Fruit fly (Drosophila melanogaster) whole organism, embryonic: ENCODE data around the gene Jhbp16.

Experiments used
- BEAF-32 ChIP-seq: fragments of 200-800 bp; sonication (Bioruptor generic); optimal IDR thresholded peaks from 3 replicates; lab custom pipeline; 2017; ENCODE audit warnings: missing biosample characterization, missing genetic modification characterization, mild to moderate bottlenecking, moderate library complexity, missing genetic modification reagents
- CG1024 ChIP-seq: fragments of 200-800 bp; sonication (Bioruptor generic); IDR thresholded peaks from 2 replicates; pipeline ENCODE4 v1.3.6; 2022; ENCODE audit warnings: missing biosample characterization, missing genetic modification characterization
- CG10274 ChIP-seq: fragments of 200-800 bp; sonication (Bioruptor generic); optimal IDR thresholded peaks from 3 replicates; lab custom pipeline; 2017; ENCODE audit warnings: missing biosample characterization, mild to moderate bottlenecking, missing genetic modification characterization
- CG10979 ChIP-seq: fragments of 200-800 bp; sonication (Bioruptor generic); optimal IDR thresholded peaks from 2 replicates; lab custom pipeline; 2018; ENCODE audit warnings: missing biosample characterization, mild to moderate bottlenecking, missing genetic modification characterization, moderate library complexity
- CG11696 ChIP-seq: fragments of 200-800 bp; sonication (Bioruptor generic); IDR thresholded peaks from 2 replicates; pipeline ENCODE4 v1.3.6; 2022; ENCODE audit warnings: missing biosample characterization, missing genetic modification characterization
- CG12236 ChIP-seq: fragments of 200-800 bp; sonication (Bioruptor generic); optimal IDR thresholded peaks from 2 replicates; lab custom pipeline; 2016; ENCODE audit warnings: missing biosample characterization, missing genetic modification characterization
- CG1233 ChIP-seq: fragments of 200-800 bp; sonication (Bioruptor generic); optimal IDR thresholded peaks from 4 replicates; lab custom pipeline; 2018; ENCODE audit warnings: missing biosample characterization, mild to moderate bottlenecking, missing genetic modification characterization
- CG15269 ChIP-seq: fragments of 200-800 bp; sonication (Bioruptor generic); optimal IDR thresholded peaks from 2 replicates; lab custom pipeline; 2018; ENCODE audit warnings: missing biosample characterization, mild to moderate bottlenecking, missing genetic modification characterization, moderate library complexity
- CG15514 ChIP-seq: fragments of 200-800 bp; sonication (Bioruptor generic); optimal IDR thresholded peaks from 3 replicates; lab custom pipeline; 2017; ENCODE audit warnings: missing biosample characterization, missing genetic modification characterization, mild to moderate bottlenecking, moderate library complexity, missing genetic modification reagents
- CG17359 ChIP-seq: fragments of 200-800 bp; sonication (Bioruptor generic); optimal IDR thresholded peaks from 3 replicates; lab custom pipeline; 2018; ENCODE audit warnings: missing biosample characterization, mild to moderate bottlenecking, missing genetic modification characterization, moderate library complexity
- CG2116 ChIP-seq: fragments of 200-800 bp; sonication (Bioruptor generic); optimal IDR thresholded peaks from 3 replicates; lab custom pipeline; 2018; ENCODE audit warnings: missing biosample characterization, mild to moderate bottlenecking, missing genetic modification characterization
- CG2199 ChIP-seq: fragments of 200-800 bp; sonication (Bioruptor generic); IDR thresholded peaks from 3 replicates; pipeline ENCODE4 v1.3.6; 2022; ENCODE audit warnings: missing biosample characterization, missing genetic modification characterization
- CG31365 ChIP-seq: fragments of 200-800 bp; sonication (Bioruptor generic); optimal IDR thresholded peaks from 2 replicates; lab custom pipeline; 2018; ENCODE audit warnings: missing biosample characterization, mild to moderate bottlenecking, missing genetic modification characterization
- CG34422 ChIP-seq: fragments of 200-800 bp; sonication (Bioruptor generic); IDR thresholded peaks from 3 replicates; pipeline ENCODE4 v1.3.6; 2022; ENCODE audit warnings: missing biosample characterization, missing genetic modification characterization
- CG4282 ChIP-seq: fragments of 200-800 bp; sonication (Bioruptor generic); optimal IDR thresholded peaks from 2 replicates; lab custom pipeline; 2016; ENCODE audit warnings: missing biosample characterization, missing genetic modification characterization
- CG5245 ChIP-seq: fragments of 200-800 bp; sonication (Bioruptor generic); optimal IDR thresholded peaks from 3 replicates; lab custom pipeline; 2016; ENCODE audit warnings: missing biosample characterization, missing genetic modification characterization
- CG6813 ChIP-seq: fragments of 200-800 bp; sonication (Bioruptor generic); optimal IDR thresholded peaks from 2 replicates; lab custom pipeline; 2017; ENCODE audit warnings: missing biosample characterization, missing genetic modification characterization, mild to moderate bottlenecking, moderate library complexity, missing genetic modification reagents
- CG7556 ChIP-seq: fragments of 200-800 bp; sonication (Bioruptor generic); optimal IDR thresholded peaks from 2 replicates; lab custom pipeline; 2017; ENCODE audit warnings: missing biosample characterization, mild to moderate bottlenecking, missing genetic modification characterization
- CG9215 ChIP-seq: fragments of 200-800 bp; sonication (Bioruptor generic); IDR thresholded peaks from 2 replicates; pipeline ENCODE4 v1.3.6; 2022; ENCODE audit warnings: missing biosample characterization, missing genetic modification characterization
- CG9932 ChIP-seq: fragments of 200-800 bp; sonication (Bioruptor generic); IDR thresholded peaks from 2 replicates; pipeline ENCODE4 v1.3.6; 2022; ENCODE audit warnings: missing biosample characterization, missing genetic modification characterization
- CTCF ChIP-seq: fragments of 200-800 bp; sonication (Bioruptor generic); optimal IDR thresholded peaks from 2 replicates; lab custom pipeline; 2017; ENCODE audit warnings: missing biosample characterization, mild to moderate bottlenecking, missing genetic modification characterization, moderate library complexity
- Deaf1 ChIP-seq: fragments of 200-800 bp; optimal IDR thresholded peaks from 3 replicates; lab custom pipeline; 2019; ENCODE audit warnings: missing biosample characterization, mild to moderate bottlenecking, missing genetic modification characterization, moderate library complexity
- HmgD ChIP-seq: fragments of 200-800 bp; sonication (Bioruptor generic); optimal IDR thresholded peaks from 3 replicates; lab custom pipeline; 2016; ENCODE audit warnings: missing biosample characterization, missing genetic modification characterization
- Hr39 ChIP-seq: fragments of >200 bp; optimal IDR thresholded peaks from 2 replicates; lab custom pipeline; 2017
- Hr78 ChIP-seq, 2 experiments: fragments of 200-800 bp in 1 of 2; fragments of >200 bp in 1 of 2; sonication (Bioruptor generic) in 1 of 2; optimal IDR thresholded peaks; 2 replicates each; lab custom pipeline; 2017 to 2019; ENCODE audit warnings: missing biosample characterization in 2 of 2, missing genetic modification characterization in 2 of 2, mild to moderate bottlenecking in 1 of 2, moderate library complexity in 1 of 2
- MBD-R2 ChIP-seq: fragments of 200-800 bp; sonication (Bioruptor generic); IDR thresholded peaks from 2 replicates; pipeline ENCODE4 v1.3.6; 2022; ENCODE audit warnings: missing biosample characterization, missing genetic modification characterization
- NFAT ChIP-seq: fragments of 200-800 bp; sonication (Bioruptor generic); IDR thresholded peaks from 2 replicates; pipeline ENCODE4 v1.3.6; 2022; ENCODE audit warnings: missing biosample characterization, missing genetic modification characterization
- Trl ChIP-seq, 3 experiments: fragments of >200 bp in 2 of 3; fragments of 200-800 bp in 1 of 3; sonication (Bioruptor generic) in 1 of 3; optimal IDR thresholded peaks; 2 replicates in 1 of 3; 3 replicates in 2 of 3; lab custom pipeline; 2016 to 2017; ENCODE audit warnings: missing biosample characterization in 1 of 3, missing genetic modification characterization in 1 of 3
- ase ChIP-seq: fragments of 200-800 bp; sonication (Bioruptor generic); IDR thresholded peaks from 3 replicates; pipeline ENCODE4 v1.3.6; 2022; ENCODE audit warnings: missing biosample characterization, missing genetic modification characterization
- az2 ChIP-seq: fragments of 200-800 bp; sonication (Bioruptor generic); optimal IDR thresholded peaks from 3 replicates; lab custom pipeline; 2016; ENCODE audit warnings: missing biosample characterization, missing genetic modification characterization
- bbx ChIP-seq: fragments of 200-800 bp; sonication (Bioruptor generic); IDR thresholded peaks from 2 replicates; pipeline ENCODE4 v1.3.6; 2022; ENCODE audit warnings: missing biosample characterization, missing genetic modification characterization; ENCODE audit not compliant: partially characterized antibody
- br ChIP-seq: fragments of >200 bp; optimal IDR thresholded peaks from 2 replicates; lab custom pipeline; 2017
- cas ChIP-seq: fragments of 200-800 bp; sonication (Bioruptor generic); IDR thresholded peaks from 2 replicates; pipeline ENCODE4 v1.3.6; 2022; ENCODE audit warnings: missing biosample characterization, missing genetic modification characterization
- caup ChIP-seq: fragments of 200-800 bp; sonication (Bioruptor generic); optimal IDR thresholded peaks from 3 replicates; lab custom pipeline; 2017; ENCODE audit warnings: missing biosample characterization, mild to moderate bottlenecking, missing genetic modification characterization, moderate library complexity; ENCODE audit not compliant: severe bottlenecking
- crol ChIP-seq: fragments of 200-800 bp; sonication (Bioruptor generic); IDR thresholded peaks from 2 replicates; pipeline ENCODE4 v1.3.6; 2022; ENCODE audit warnings: missing biosample characterization, missing genetic modification characterization
- fd102C ChIP-seq: fragments of 200-800 bp; sonication (Bioruptor generic); optimal IDR thresholded peaks from 2 replicates; lab custom pipeline; 2018; ENCODE audit warnings: missing biosample characterization, mild to moderate bottlenecking, missing genetic modification characterization, moderate library complexity
- insv ChIP-seq, 2 experiments: fragments of 200-800 bp; sonication (Bioruptor generic); optimal IDR thresholded peaks; 3 replicates each; lab custom pipeline; 2016 to 2018; ENCODE audit warnings: missing biosample characterization in 2 of 2, missing genetic modification characterization in 2 of 2
- lola ChIP-seq, 3 experiments: fragments of >200 bp in 2 of 3; fragments of 200-800 bp in 1 of 3; sonication (Bioruptor generic) in 1 of 3; optimal IDR thresholded peaks; 2 replicates each; lab custom pipeline; 2017 to 2019; ENCODE audit warnings: missing biosample characterization in 3 of 3, missing genetic modification characterization in 3 of 3, mild to moderate bottlenecking in 1 of 3, moderate library complexity in 1 of 3
- mld ChIP-seq: fragments of 200-800 bp; sonication (Bioruptor generic); IDR thresholded peaks from 3 replicates; pipeline ENCODE4 v1.3.6; 2022; ENCODE audit warnings: missing biosample characterization, missing genetic modification characterization; ENCODE audit not compliant: partially characterized antibody
- nerfin-2 ChIP-seq: fragments of 200-800 bp; sonication (Bioruptor generic); IDR thresholded peaks from 2 replicates; pipeline ENCODE4 v1.3.6; 2022; ENCODE audit warnings: missing biosample characterization, missing genetic modification characterization; ENCODE audit not compliant: partially characterized antibody
- odd ChIP-seq: fragments of 200-800 bp; sonication (Bioruptor generic); optimal IDR thresholded peaks from 2 replicates; lab custom pipeline; 2017; ENCODE audit warnings: missing biosample characterization, mild to moderate bottlenecking, missing genetic modification characterization
- repo ChIP-seq: fragments of 200-800 bp; sonication (Bioruptor generic); optimal IDR thresholded peaks from 2 replicates; lab custom pipeline; 2016; ENCODE audit warnings: missing biosample characterization, missing genetic modification characterization
- sc ChIP-seq, 3 experiments: fragments of >200 bp in 2 of 3; fragments of 200-800 bp in 1 of 3; sonication (Bioruptor generic) in 1 of 3; optimal IDR thresholded peaks; 2 replicates in 2 of 3; 3 replicates in 1 of 3; lab custom pipeline; 2017; ENCODE audit warnings: mild to moderate bottlenecking in 1 of 3, missing biosample characterization in 1 of 3, missing genetic modification characterization in 1 of 3, missing genetic modification reagents in 1 of 3
- schlank ChIP-seq: fragments of 200-800 bp; sonication (Bioruptor generic); optimal IDR thresholded peaks from 2 replicates; lab custom pipeline; 2018; ENCODE audit warnings: missing biosample characterization, mild to moderate bottlenecking, missing genetic modification characterization
- sqz ChIP-seq: fragments of 200-800 bp; sonication (Bioruptor generic); optimal IDR thresholded peaks from 3 replicates; lab custom pipeline; 2018; ENCODE audit warnings: missing biosample characterization, mild to moderate bottlenecking, missing genetic modification characterization
- trh ChIP-seq: fragments of 200-800 bp; sonication (Bioruptor generic); optimal IDR thresholded peaks from 2 replicates; lab custom pipeline; 2016; ENCODE audit warnings: missing biosample characterization, missing genetic modification characterization
- twi ChIP-seq: fragments of 200-800 bp; optimal IDR thresholded peaks from 2 replicates; lab custom pipeline; 2019; ENCODE audit warnings: missing biosample characterization, mild to moderate bottlenecking, missing genetic modification characterization, moderate library complexity

The Jhbp16 gene

dm6 chr3R:21656492-21657484, 7.4 kb upstream of the Jhbp16 start (continued):
- no peak for TF ChIP-seq mld
- TF ChIP-seq caup (GFP tag; lab: Kevin White, UChicago): peak; percentile 15
- TF ChIP-seq Trl (optimal IDR thresholded peaks at IDR 0.05; lab: Kevin White, UChicago): no peak
- no peak for TF ChIP-seq Trl (GFP tag; optimal IDR thresholded peaks at IDR 0.05; lab: Kevin White, UChicago)
- no peak for TF ChIP-seq Hr39 (lab: Kevin White, UChicago)
- no peak for TF ChIP-seq CG5245 (GFP tag; lab: Kevin White, UChicago)
- TF ChIP-seq sqz (GFP tag; lab: Kevin White, UChicago): peak; percentile 61
- no peak for TF ChIP-seq CG2116 (GFP tag; lab: Kevin White, UChicago)
- peak; percentile 94 for TF ChIP-seq CG11696 (GFP tag; lab: Robert Waterston, UW)
- TF ChIP-seq CG34422 (GFP tag; lab: Robert Waterston, UW): no peak; the same call in 2 of the 3 replicates
- TF ChIP-seq bbx (GFP tag; lab: Robert Waterston, UW): no peak
- TF ChIP-seq CG6813: peak; percentile 46
- peak in 1 of 3 experiments; percentile 15 for TF ChIP-seq lola (GFP tag; optimal IDR thresholded peaks at IDR 0.05; lab: Kevin White, UChicago)
- TF ChIP-seq odd (GFP tag; lab: Kevin White, UChicago): peak; percentile 61
- TF ChIP-seq HmgD (GFP tag; lab: Kevin White, UChicago): no peak
- TF ChIP-seq az2 (GFP tag; lab: Kevin White, UChicago): peak; percentile 61
- TF ChIP-seq br (lab: Kevin White, UChicago): no peak
- TF ChIP-seq CG9932 (GFP tag; lab: Robert Waterston, UW): no peak
- peak; percentile 71 for TF ChIP-seq CG17359 (tag; lab: Kevin White, UChicago)
- TF ChIP-seq cas (GFP tag; lab: Robert Waterston, UW): no peak
- TF ChIP-seq CG12236: no peak
- TF ChIP-seq NFAT (GFP tag; lab: Robert Waterston, UW): no peak
- no peak for TF ChIP-seq CG10274 (GFP tag; lab: Kevin White, UChicago)
- no peak for TF ChIP-seq CG15514
- TF ChIP-seq CG2199 (GFP tag; lab: Robert Waterston, UW): peak; percentile 79
- TF ChIP-seq CG4282 (GFP tag; lab: Kevin White, UChicago): peak; percentile 35
- TF ChIP-seq CG31365 (tag; lab: Kevin White, UChicago): no peak
- no peak for TF ChIP-seq schlank (tag; lab: Kevin White, UChicago)
- peak; percentile 44; the same call in 1 of the 2 replicates for TF ChIP-seq crol (GFP tag; lab: Robert Waterston, UW)
- TF ChIP-seq CG7556: peak; percentile 75
- no peak for TF ChIP-seq trh (GFP tag; lab: Kevin White, UChicago)
- no peak for TF ChIP-seq MBD-R2 (GFP tag; lab: Robert Waterston, UW)
- no peak for TF ChIP-seq CTCF (GFP tag; lab: Kevin White, UChicago)
- TF ChIP-seq Hr78 (GFP tag; optimal IDR thresholded peaks at IDR 0.05; lab: Kevin White, UChicago): peak in 1 of 2 experiments; percentile 85
- TF ChIP-seq CG1233: peak; percentile 25
- no peak for TF ChIP-seq ase (GFP tag; lab: Robert Waterston, UW)
- no peak for TF ChIP-seq nerfin-2
- TF ChIP-seq BEAF-32: no peak
- peak; percentile 44 for TF ChIP-seq CG15269
- no peak for TF ChIP-seq insv (GFP tag; optimal IDR thresholded peaks at IDR 0.05; lab: Kevin White, UChicago)
- peak; percentile 58 for TF ChIP-seq CG10979 (tag; lab: Kevin White, UChicago)
- no peak for TF ChIP-seq repo (GFP tag; lab: Kevin White, UChicago)
- no peak for TF ChIP-seq fd102C
- no peak for TF ChIP-seq twi
- peak; percentile 44 for TF ChIP-seq Deaf1
- TF ChIP-seq sc (optimal IDR thresholded peaks at IDR 0.05; lab: Kevin White, UChicago): no peak
- TF ChIP-seq sc (GFP tag; optimal IDR thresholded peaks at IDR 0.05; lab: Kevin White, UChicago): peak; percentile 46
- TF ChIP-seq CG9215 (GFP tag; lab: Robert Waterston, UW): no peak; the same call in 1 of the 2 replicates
- no peak for TF ChIP-seq CG1024 (GFP tag; lab: Robert Waterston, UW)
